Worm (Caenorhabditis elegans) whole organism, early embryonic: ENCODE results near the gene F10C1.8.

Source experiments
- B0310.2 ChIP-seq: sonication (generic microtip); optimal IDR thresholded peaks from 2 replicates; lab custom pipeline; 2016; ENCODE audit warnings: mild to moderate bottlenecking, missing genetic modification characterization, missing compliant biosample characterization
- ama-1 ChIP-seq: fragments of 150-350 bp; optimal IDR thresholded peaks from 2 replicates; lab custom pipeline; 2014
- ceh-36 ChIP-seq: sonication (generic microtip); optimal IDR thresholded peaks from 2 replicates; lab custom pipeline; 2016; ENCODE audit warnings: missing genetic modification characterization, inconsistent platforms, missing compliant biosample characterization
- flt-1 ChIP-seq: fragments of 200-800 bp; sonication (Bioruptor generic); IDR thresholded peaks from 2 replicates; pipeline ENCODE4 v1.3.6; 2022; ENCODE audit warnings: missing genetic modification characterization, missing compliant biosample characterization
- hnd-1 ChIP-seq: sonication (generic microtip); optimal IDR thresholded peaks from 2 replicates; lab custom pipeline; 2016; ENCODE audit warnings: missing genetic modification characterization, missing compliant biosample characterization
- scrt-1 ChIP-seq: fragments of 200-800 bp; sonication (Bioruptor generic); IDR thresholded peaks from 2 replicates; pipeline ENCODE4 v1.3.6; 2022; ENCODE audit warnings: missing genetic modification characterization, missing compliant biosample characterization
- sea-1 ChIP-seq: fragments of 200-800 bp; sonication (Bioruptor generic); conservative IDR thresholded peaks from 2 replicates; pipeline ENCODE4 v1.3.6; 2022; ENCODE audit warnings: missing genetic modification characterization, missing compliant biosample characterization
- tbx-37 ChIP-seq: fragments of 200-800 bp; sonication (Bioruptor generic); conservative IDR thresholded peaks from 2 replicates; pipeline ENCODE4 v1.3.6; 2022; ENCODE audit warnings: missing genetic modification reagents, missing genetic modification characterization, missing compliant biosample characterization
- tra-4 ChIP-seq: sonication (generic microtip); optimal IDR thresholded peaks from 2 replicates; lab custom pipeline; 2017; ENCODE audit warnings: missing genetic modification characterization, missing compliant biosample characterization

ce11 chrII:5727707-5728106, 26.6 kb upstream of the F10C1.8 start, which contains the start of gene rab-3:
- no peak for TF ChIP-seq tra-4 (tag; lab: Kevin White, UChicago)
- no peak for TF ChIP-seq sea-1 (GFP tag; lab: Robert Waterston, UW)
- TF ChIP-seq ceh-36 (tag; lab: Kevin White, UChicago): no peak
- TF ChIP-seq ama-1: no peak
- TF ChIP-seq flt-1 (GFP tag; lab: Robert Waterston, UW): no peak
- no peak for TF ChIP-seq tbx-37
- TF ChIP-seq B0310.2 (tag; lab: Kevin White, UChicago): no peak
- no peak for TF ChIP-seq hnd-1 (tag; lab: Kevin White, UChicago)
- TF ChIP-seq scrt-1: no peak
